Worm (Caenorhabditis elegans): Measurements from ENCODE around the gene dot-1.3.

DNA sequence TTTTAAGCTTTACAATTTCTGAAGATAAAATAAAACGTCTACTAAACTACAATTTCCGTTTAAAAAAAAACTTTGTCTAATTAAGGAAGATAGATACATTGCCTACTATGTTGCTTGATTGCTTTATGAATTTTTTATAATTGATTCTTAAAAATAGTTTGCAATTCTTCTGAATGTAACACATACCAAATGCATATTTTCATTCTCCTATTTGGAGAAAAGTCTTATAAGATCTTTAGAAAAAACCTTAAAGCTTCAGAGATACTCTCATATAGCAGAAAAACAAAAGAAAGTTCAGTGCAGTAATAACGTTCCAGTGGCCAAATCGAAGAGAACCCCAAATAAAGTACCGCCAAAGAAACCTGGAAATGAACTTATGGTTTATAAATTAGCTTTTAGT lies 3.9 kb upstream of the dot-1.3 start, which contains the start of gene phf-32:
- TF ChIP-seq sea-1 (GFP tag; conservative IDR thresholded peaks at IDR 0.05) (no peak), scrt-1 (GFP tag; IDR thresholded peaks at IDR 0.05) (no peak), ceh-36 (tag; optimal IDR thresholded peaks at IDR 0.05) (no peak)
